Worm (Caenorhabditis elegans) whole organism, young adult: ENCODE results near the gene C06A1.3.

Experiments used
- B0035.1 ChIP-seq: sonication (generic microtip); optimal IDR thresholded peaks from 2 replicates; lab custom pipeline; 2016; ENCODE audit warnings: missing genetic modification characterization, mild to moderate bottlenecking, missing compliant biosample characterization, missing genotype, missing genetic modification reagents
- D2030.7 ChIP-seq: fragments of 200-800 bp; sonication (Bioruptor generic); IDR thresholded peaks from 2 replicates; pipeline ENCODE4 v1.3.6; 2022; ENCODE audit warnings: missing genetic modification reagents, missing genetic modification characterization, missing compliant biosample characterization
- F22D6.2 ChIP-seq: sonication (generic microtip); optimal IDR thresholded peaks from 2 replicates; lab custom pipeline; 2016; ENCODE audit warnings: mild to moderate bottlenecking, missing genetic modification characterization, missing compliant biosample characterization
- F39B2.1 ChIP-seq: fragments of 200-800 bp; sonication (Bioruptor generic); IDR thresholded peaks from 2 replicates; pipeline ENCODE4 v1.3.6; 2022; ENCODE audit warnings: missing genetic modification reagents, missing genetic modification characterization, missing compliant biosample characterization
- F49E8.2 ChIP-seq: sonication (generic microtip); optimal IDR thresholded peaks from 3 replicates; lab custom pipeline; 2017; ENCODE audit warnings: missing genetic modification characterization, mild to moderate bottlenecking, missing compliant biosample characterization, antibody characterized with exemption, moderate library complexity; ENCODE audit not compliant: insufficient read depth
- F52B5.7 ChIP-seq: sonication (generic microtip); optimal IDR thresholded peaks from 2 replicates; lab custom pipeline; 2016; ENCODE audit warnings: mild to moderate bottlenecking, missing genetic modification characterization, missing compliant biosample characterization
- F57A8.1 ChIP-seq: fragments of 200-800 bp; sonication (Bioruptor generic); optimal IDR thresholded peaks from 2 replicates; lab custom pipeline; 2018; ENCODE audit warnings: mild to moderate bottlenecking, missing genetic modification characterization, moderate library complexity, missing compliant biosample characterization
- F57C9.4 ChIP-seq: sonication (generic microtip); optimal IDR thresholded peaks from 2 replicates; lab custom pipeline; 2017; ENCODE audit warnings: mild to moderate bottlenecking, missing genetic modification characterization, missing compliant biosample characterization
- T07F8.4 ChIP-seq: sonication (generic microtip); optimal IDR thresholded peaks from 2 replicates; lab custom pipeline; 2016; ENCODE audit warnings: mild to moderate bottlenecking, missing genetic modification characterization, moderate library complexity, missing compliant biosample characterization
- T26A5.8 ChIP-seq: sonication (generic microtip); optimal IDR thresholded peaks from 2 replicates; lab custom pipeline; 2016; ENCODE audit warnings: missing genetic modification characterization, missing compliant biosample characterization
- Y56A3A.18 ChIP-seq: fragments of 200-800 bp; sonication (Bioruptor generic); IDR thresholded peaks from 2 replicates; pipeline ENCODE4 v1.3.6; 2022; ENCODE audit warnings: missing genetic modification reagents, missing genetic modification characterization, missing compliant biosample characterization
- Y95B8A.8 ChIP-seq: fragments of 200-800 bp; sonication (Bioruptor generic); IDR thresholded peaks from 2 replicates; pipeline ENCODE4 v1.3.6; 2022; ENCODE audit warnings: missing genetic modification reagents, missing genetic modification characterization, missing compliant biosample characterization
- atf-7 ChIP-seq: sonication (generic microtip); optimal IDR thresholded peaks from 2 replicates; lab custom pipeline; 2017; ENCODE audit warnings: mild to moderate bottlenecking, missing genetic modification characterization, missing compliant biosample characterization
- athp-1 ChIP-seq: sonication (generic microtip); optimal IDR thresholded peaks from 2 replicates; lab custom pipeline; 2017; ENCODE audit warnings: mild to moderate bottlenecking, missing genetic modification characterization, missing compliant biosample characterization
- attf-5 ChIP-seq: fragments of 200-800 bp; sonication (Bioruptor generic); optimal IDR thresholded peaks from 2 replicates; lab custom pipeline; 2018; ENCODE audit warnings: mild to moderate bottlenecking, missing genetic modification characterization, missing compliant biosample characterization
- attf-6 ChIP-seq: fragments of 200-800 bp; sonication (Bioruptor generic); IDR thresholded peaks from 2 replicates; pipeline ENCODE4 v1.3.6; 2022; ENCODE audit warnings: missing genetic modification reagents, missing genetic modification characterization, missing compliant biosample characterization
- bed-1 ChIP-seq: fragments of 200-800 bp; sonication (Bioruptor generic); IDR thresholded peaks from 2 replicates; pipeline ENCODE4 v1.3.6; 2022; ENCODE audit warnings: missing genetic modification reagents, missing genetic modification characterization, missing compliant biosample characterization
- cebp-2 ChIP-seq: fragments of 200-800 bp; sonication (Bioruptor generic); IDR thresholded peaks from 2 replicates; pipeline ENCODE4 v1.3.6; 2022; ENCODE audit warnings: missing genetic modification characterization, missing compliant biosample characterization
- ceh-100 ChIP-seq: fragments of 200-800 bp; sonication (Bioruptor generic); IDR thresholded peaks from 2 replicates; pipeline ENCODE4 v1.3.6; 2022; ENCODE audit warnings: missing genetic modification reagents, missing genetic modification characterization, missing compliant biosample characterization
- ceh-40 ChIP-seq: fragments of 200-800 bp; sonication (Bioruptor generic); IDR thresholded peaks from 2 replicates; pipeline ENCODE4 v1.3.6; 2022; ENCODE audit warnings: missing genetic modification characterization, missing compliant biosample characterization
- chd-7 ChIP-seq: sonication (generic microtip); optimal IDR thresholded peaks from 2 replicates; lab custom pipeline; 2016; ENCODE audit warnings: mild to moderate bottlenecking, missing genetic modification characterization, moderate library complexity, missing compliant biosample characterization
- egrh-3 ChIP-seq: fragments of 200-800 bp; sonication (Bioruptor generic); IDR thresholded peaks from 2 replicates; pipeline ENCODE4 v1.3.6; 2022; ENCODE audit warnings: missing genetic modification reagents, missing genetic modification characterization, missing compliant biosample characterization
- ekl-4 ChIP-seq: fragments of 200-800 bp; sonication (Bioruptor generic); IDR thresholded peaks from 2 replicates; pipeline ENCODE4 v1.3.6; 2022; ENCODE audit warnings: missing genetic modification reagents, missing genetic modification characterization, missing compliant biosample characterization
- ets-4 ChIP-seq: fragments of 200-800 bp; sonication (Bioruptor generic); optimal IDR thresholded peaks from 2 replicates; lab custom pipeline; 2018; ENCODE audit warnings: mild to moderate bottlenecking, missing genetic modification characterization, missing compliant biosample characterization
- fkh-3 ChIP-seq: sonication (generic microtip); optimal IDR thresholded peaks from 2 replicates; lab custom pipeline; 2016; ENCODE audit warnings: mild to moderate bottlenecking, missing genetic modification characterization, missing compliant biosample characterization
- gei-17 ChIP-seq: fragments of 200-800 bp; sonication (Bioruptor generic); optimal IDR thresholded peaks from 2 replicates; lab custom pipeline; 2018; ENCODE audit warnings: mild to moderate bottlenecking, missing genetic modification characterization, missing compliant biosample characterization
- hlh-12 ChIP-seq: sonication (generic microtip); optimal IDR thresholded peaks from 2 replicates; lab custom pipeline; 2016; ENCODE audit warnings: missing genetic modification characterization, missing compliant biosample characterization
- hlh-26 ChIP-seq: fragments of 200-800 bp; sonication (Bioruptor generic); conservative IDR thresholded peaks from 2 replicates; pipeline ENCODE4 v1.3.6; 2022; ENCODE audit warnings: missing genetic modification reagents, missing genetic modification characterization, missing compliant biosample characterization
- hmg-1.2 ChIP-seq: fragments of 200-800 bp; sonication (Bioruptor generic); IDR thresholded peaks from 2 replicates; pipeline ENCODE4 v1.3.6; 2022; ENCODE audit warnings: missing genetic modification reagents, missing genetic modification characterization, missing compliant biosample characterization
- hrde-1 ChIP-seq: sonication (generic microtip); optimal IDR thresholded peaks from 2 replicates; lab custom pipeline; 2016; ENCODE audit warnings: missing genetic modification characterization, mild to moderate bottlenecking, missing compliant biosample characterization, moderate library complexity, missing genotype, missing genetic modification reagents, borderline replicate concordance
- let-607 ChIP-seq, 2 experiments: fragments of 200-800 bp in 1 of 2; sonication (Bioruptor generic) in 1 of 2; sonication (generic microtip) in 1 of 2; optimal IDR thresholded peaks; 2 replicates each; lab custom pipeline; 2016 to 2018; ENCODE audit warnings: mild to moderate bottlenecking in 2 of 2, missing compliant biosample characterization in 2 of 2, missing genetic modification characterization in 2 of 2, moderate library complexity in 2 of 2, missing genotype in 1 of 2
- lin-40 ChIP-seq: sonication (generic microtip); optimal IDR thresholded peaks from 2 replicates; lab custom pipeline; 2016; ENCODE audit warnings: missing genetic modification characterization, mild to moderate bottlenecking, missing compliant biosample characterization, missing genotype, missing genetic modification reagents
- mcd-1 ChIP-seq: fragments of 200-800 bp; sonication (Bioruptor generic); IDR thresholded peaks from 2 replicates; pipeline ENCODE4 v1.3.6; 2022; ENCODE audit warnings: missing genetic modification reagents, missing genetic modification characterization, missing compliant biosample characterization
- mel-28 ChIP-seq: sonication (generic microtip); optimal IDR thresholded peaks from 2 replicates; lab custom pipeline; 2016; ENCODE audit warnings: borderline replicate concordance, mild to moderate bottlenecking, missing genetic modification characterization, missing compliant biosample characterization
- mes-4 ChIP-seq: sonication (generic microtip); optimal IDR thresholded peaks from 2 replicates; lab custom pipeline; 2016; ENCODE audit warnings: missing genotype, missing genetic modification characterization, missing compliant biosample characterization
- mxl-1 ChIP-seq: sonication (generic microtip); optimal IDR thresholded peaks from 2 replicates; lab custom pipeline; 2016; ENCODE audit warnings: missing genetic modification characterization, missing compliant biosample characterization
- nfya-1 ChIP-seq: sonication (generic microtip); optimal IDR thresholded peaks from 2 replicates; lab custom pipeline; 2017; ENCODE audit warnings: antibody characterized with exemption, missing compliant biosample characterization, missing genetic modification characterization, borderline replicate concordance; ENCODE audit not compliant: insufficient read depth
- nhr-27 ChIP-seq: fragments of 200-800 bp; sonication (Bioruptor generic); optimal IDR thresholded peaks from 2 replicates; lab custom pipeline; 2018; ENCODE audit warnings: mild to moderate bottlenecking, missing genetic modification characterization, moderate library complexity, missing compliant biosample characterization
- pha-4 ChIP-seq: fragments of 150-350 bp; sonication (generic microtip); optimal IDR thresholded peaks from 2 replicates; lab custom pipeline; 2014; ENCODE audit warnings: missing biosample characterization, missing genetic modification reagents, missing genetic modification characterization
- rcor-1 ChIP-seq: fragments of 200-800 bp; sonication (Bioruptor generic); IDR thresholded peaks from 2 replicates; pipeline ENCODE4 v1.3.6; 2022; ENCODE audit warnings: missing genetic modification reagents, missing genetic modification characterization, missing compliant biosample characterization
- sea-2 ChIP-seq: fragments of 200-800 bp; sonication (Bioruptor generic); IDR thresholded peaks from 2 replicates; pipeline ENCODE4 v1.3.6; 2022; ENCODE audit warnings: missing genetic modification characterization, missing compliant biosample characterization
- snpc-1.1 ChIP-seq: sonication (generic microtip); optimal IDR thresholded peaks from 2 replicates; lab custom pipeline; 2017; ENCODE audit warnings: missing genetic modification characterization, mild to moderate bottlenecking, missing compliant biosample characterization, antibody characterized with exemption, moderate library complexity, missing genotype, missing genetic modification reagents; ENCODE audit not compliant: insufficient read depth
- snpc-1.3 ChIP-seq: sonication (generic microtip); optimal IDR thresholded peaks from 2 replicates; lab custom pipeline; 2017; ENCODE audit warnings: missing genetic modification characterization, mild to moderate bottlenecking, missing compliant biosample characterization, antibody characterized with exemption, moderate library complexity, missing genotype, missing genetic modification reagents; ENCODE audit not compliant: insufficient read depth
- unc-130 ChIP-seq: sonication (generic microtip); optimal IDR thresholded peaks from 2 replicates; lab custom pipeline; 2016; ENCODE audit warnings: missing genetic modification reagents, missing genetic modification characterization, missing compliant biosample characterization
- unc-62 ChIP-seq: fragments of 150-350 bp; optimal IDR thresholded peaks from 2 replicates; lab custom pipeline; 2014; ENCODE audit warnings: missing biosample characterization, missing genetic modification reagents, missing genetic modification characterization
- zfh-2 ChIP-seq: fragments of 200-800 bp; sonication (Bioruptor generic); conservative IDR thresholded peaks from 2 replicates; pipeline ENCODE4 v1.3.6; 2022; ENCODE audit warnings: missing genetic modification reagents, missing genetic modification characterization, missing compliant biosample characterization
- zim-3 ChIP-seq: sonication (generic microtip); optimal IDR thresholded peaks from 2 replicates; lab custom pipeline; 2017; ENCODE audit warnings: mild to moderate bottlenecking, missing genetic modification characterization, moderate library complexity, missing compliant biosample characterization
- ztf-25 ChIP-seq: fragments of 200-800 bp; sonication (Bioruptor generic); IDR thresholded peaks from 2 replicates; pipeline ENCODE4 v1.3.6; 2022; ENCODE audit warnings: missing genetic modification reagents, missing genetic modification characterization, missing compliant biosample characterization
- ztf-26 ChIP-seq: sonication (generic microtip); optimal IDR thresholded peaks from 2 replicates; lab custom pipeline; 2017; ENCODE audit warnings: missing genetic modification characterization, missing compliant biosample characterization

C06A1.3 gene

ce11 chrII:10527649-10528134, 44.4 kb upstream of the C06A1.3 start, which contains the start of gene mab-10 (continued):
- TF ChIP-seq F52B5.7 (tag; lab: Kevin White, UChicago), result peak; percentile 30
- peak; percentile 56 for TF ChIP-seq mcd-1 (GFP tag; lab: Robert Waterston, UW)
- TF ChIP-seq sea-2 (GFP tag; lab: Robert Waterston, UW), result no peak
- TF ChIP-seq hmg-1.2 (GFP tag; lab: Robert Waterston, UW), result peak; percentile 72
- TF ChIP-seq rcor-1, result no peak
- no peak for TF ChIP-seq mes-4 (tag; lab: Kevin White, UChicago)
- TF ChIP-seq snpc-1.3 (tag; lab: Kevin White, UChicago), result no peak
- TF ChIP-seq zim-3 (tag; lab: Kevin White, UChicago), result no peak
- TF ChIP-seq attf-6 (GFP tag; lab: Robert Waterston, UW), result no peak
- no peak for TF ChIP-seq atf-7
- TF ChIP-seq attf-5, result peak; percentile 43
- TF ChIP-seq lin-40 (tag; lab: Kevin White, UChicago), result peak; percentile 32
- no peak for TF ChIP-seq B0035.1 (tag; lab: Kevin White, UChicago)
- no peak for TF ChIP-seq hlh-26 (GFP tag; lab: Robert Waterston, UW)
- TF ChIP-seq F57C9.4 (tag; lab: Kevin White, UChicago), result no peak
- TF ChIP-seq hrde-1 (tag; lab: Kevin White, UChicago), result no peak
- TF ChIP-seq ceh-100 (GFP tag; lab: Robert Waterston, UW), result 0 out of 2 replicates have a peak, but pooled peaks have one; percentile 35
- TF ChIP-seq ekl-4 (GFP tag; lab: Robert Waterston, UW), result no peak
- TF ChIP-seq hlh-12 (tag; lab: Kevin White, UChicago), result no peak
- peak; percentile 92 for TF ChIP-seq egrh-3
- peak; percentile 30 for TF ChIP-seq athp-1 (tag; lab: Kevin White, UChicago)
- TF ChIP-seq ceh-40, result no peak
- no peak for TF ChIP-seq unc-130 (GFP tag; lab: Kevin White, UChicago)
- no peak for TF ChIP-seq cebp-2 (GFP tag; lab: Robert Waterston, UW)
- TF ChIP-seq nfya-1 (tag; lab: Kevin White, UChicago), result no peak
- no peak for TF ChIP-seq snpc-1.1
- peak; percentile 50 for TF ChIP-seq chd-7 (tag; lab: Kevin White, UChicago)
- no peak for TF ChIP-seq F49E8.2 (tag; lab: Kevin White, UChicago)
- no peak for TF ChIP-seq ets-4 (GFP tag; lab: Kevin White, UChicago)
- TF ChIP-seq pha-4, result no peak
- TF ChIP-seq Y56A3A.18 (GFP tag; lab: Robert Waterston, UW), result no peak
- TF ChIP-seq Y95B8A.8 (GFP tag; lab: Robert Waterston, UW), result no peak
- no peak for TF ChIP-seq F22D6.2 (tag; lab: Kevin White, UChicago)
- TF ChIP-seq fkh-3 (tag; lab: Kevin White, UChicago), result no peak
- no peak for TF ChIP-seq gei-17
- peak; percentile 64 for TF ChIP-seq ztf-26 (tag; lab: Kevin White, UChicago)
- no peak for TF ChIP-seq T26A5.8 (tag; lab: Kevin White, UChicago)
- no peak for TF ChIP-seq bed-1
- no peak for TF ChIP-seq T07F8.4 (tag; lab: Kevin White, UChicago)
- TF ChIP-seq F39B2.1 (GFP tag; lab: Robert Waterston, UW), result no peak
- TF ChIP-seq nhr-27, result no peak
- TF ChIP-seq mel-28 (tag; lab: Kevin White, UChicago), result no peak
- 0 out of 2 replicates have a peak, but pooled peaks have one; percentile 10 for TF ChIP-seq D2030.7
- TF ChIP-seq unc-62 (GFP tag; lab: Kevin White, UChicago), result no peak
- TF ChIP-seq mxl-1 (tag; lab: Kevin White, UChicago), result peak; percentile 35
- no peak for TF ChIP-seq ztf-25 (GFP tag; lab: Robert Waterston, UW)
- peak; percentile 99 for TF ChIP-seq zfh-2
- no peak for TF ChIP-seq F57A8.1
- TF ChIP-seq let-607 (tag; optimal IDR thresholded peaks at IDR 0.05; lab: Kevin White, UChicago), result no peak
